Worm (Caenorhabditis elegans) whole organism, L4/young adult: ENCODE measurements around the gene H38K22.9.

Experiments used
- W03F9.2 ChIP-seq: fragments of 150-350 bp; optimal IDR thresholded peaks from 2 replicates; lab custom pipeline; 2014; ENCODE audit warnings: missing biosample characterization, missing genetic modification characterization
- dao-5 ChIP-seq: sonication (generic microtip); optimal IDR thresholded peaks from 2 replicates; lab custom pipeline; 2016; ENCODE audit warnings: missing genotype, missing genetic modification characterization, moderate library complexity, missing compliant biosample characterization
- him-1 ChIP-seq: sonication (generic microtip); optimal IDR thresholded peaks from 2 replicates; lab custom pipeline; 2016; ENCODE audit warnings: missing genotype, missing genetic modification reagents, missing genetic modification characterization, missing compliant biosample characterization

Gene H38K22.9

DNA sequence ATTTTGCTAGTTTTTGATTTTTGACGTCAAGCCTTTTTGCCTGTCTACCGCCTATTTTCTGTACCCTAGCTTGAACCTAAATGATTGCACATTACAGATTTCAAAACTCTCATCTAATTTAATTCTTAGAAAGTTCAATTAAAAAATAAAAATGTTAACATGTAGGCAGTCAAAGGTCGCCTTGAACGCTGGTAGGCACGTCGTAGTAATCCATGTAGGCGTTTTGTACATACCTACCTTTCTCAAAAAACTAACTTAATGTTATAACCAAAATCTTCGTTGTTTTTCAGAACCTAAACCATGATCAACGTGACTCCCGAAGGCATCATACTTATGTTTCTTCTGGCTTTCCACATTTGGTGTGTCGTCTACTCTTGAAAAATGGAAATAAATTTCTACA lies at the start of gene H38K22.9:
H38K22.9 (plus strand) TSS at position 301 of the 400 bp plus-strand sequence.
- no peak for TF ChIP-seq W03F9.2 (tag; lab: Kevin White, UChicago)
- no peak for TF ChIP-seq dao-5 (tag; lab: Kevin White, UChicago)
- TF ChIP-seq him-1 (tag; lab: Kevin White, UChicago) = no peak

DNA sequence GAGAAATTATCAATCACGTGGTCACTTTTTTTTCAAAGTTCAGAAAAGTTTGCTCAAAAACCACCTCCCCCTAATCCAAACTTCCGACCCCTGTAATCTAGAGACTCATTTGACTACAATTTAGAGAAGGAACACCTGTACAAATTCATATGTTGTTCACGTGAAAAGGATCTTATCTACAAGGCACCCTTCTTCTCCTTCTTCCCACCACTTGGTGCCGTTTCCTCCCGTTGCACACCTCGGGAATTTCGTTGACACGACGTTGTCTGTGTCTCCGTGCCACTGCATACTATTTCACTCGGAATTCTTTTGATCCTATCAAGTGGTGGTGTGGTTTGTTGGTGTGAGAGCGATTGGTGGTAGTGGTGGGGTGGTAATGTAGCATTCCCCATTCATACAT lies 49.4 kb upstream of the H38K22.9 start:
- no peak for TF ChIP-seq dao-5 (tag; lab: Kevin White, UChicago)
- TF ChIP-seq W03F9.2 (tag; lab: Kevin White, UChicago) = no peak
- TF ChIP-seq him-1 (tag; lab: Kevin White, UChicago) = no peak

DNA sequence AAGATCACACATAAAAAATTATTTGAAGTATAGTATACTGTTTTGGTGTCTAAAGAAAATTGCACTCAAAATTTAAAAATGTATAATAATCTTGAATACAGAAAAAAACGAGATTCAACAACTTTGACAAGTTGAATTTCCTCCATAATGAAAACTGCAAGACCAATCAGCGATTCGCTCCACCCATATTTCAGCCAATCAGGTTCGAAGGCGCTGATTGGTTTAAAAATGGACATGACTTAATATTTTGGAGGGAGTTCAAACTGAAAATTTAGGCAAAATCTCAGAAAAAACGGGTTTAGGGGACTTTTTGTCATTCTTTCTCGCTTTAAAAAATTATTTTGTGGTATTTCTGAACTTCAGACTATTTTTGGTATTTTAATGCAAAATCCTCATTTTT lies 48.3 kb upstream of the H38K22.9 start:
- TF ChIP-seq him-1 (tag; lab: Kevin White, UChicago) (no peak), dao-5 (tag; lab: Kevin White, UChicago) (no peak), W03F9.2 (tag; lab: Kevin White, UChicago) (no peak)

DNA sequence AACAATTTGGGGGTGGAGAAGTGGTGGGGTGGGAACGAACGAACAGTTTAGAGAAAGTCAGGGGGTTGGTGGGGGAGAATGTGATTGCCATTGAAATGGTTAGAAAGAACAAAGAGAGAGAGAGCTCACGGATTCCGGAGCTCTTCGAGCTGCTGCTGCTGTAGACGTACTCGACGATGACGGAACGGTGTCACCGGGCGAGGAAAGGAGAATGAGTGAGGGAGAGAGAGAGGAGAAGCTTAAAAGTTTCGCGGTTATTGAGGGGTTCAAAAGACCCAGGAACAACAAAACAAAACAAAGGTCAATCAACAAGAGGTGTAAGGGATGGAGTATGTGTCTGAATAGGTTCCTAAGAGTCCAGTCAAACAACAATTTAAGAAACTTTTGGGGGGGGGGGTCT lies 47.7 kb upstream of the H38K22.9 start:
- no peak for TF ChIP-seq him-1 (tag; lab: Kevin White, UChicago)
- no peak for TF ChIP-seq W03F9.2 (tag; lab: Kevin White, UChicago)
- no peak for TF ChIP-seq dao-5 (tag; lab: Kevin White, UChicago)

DNA sequence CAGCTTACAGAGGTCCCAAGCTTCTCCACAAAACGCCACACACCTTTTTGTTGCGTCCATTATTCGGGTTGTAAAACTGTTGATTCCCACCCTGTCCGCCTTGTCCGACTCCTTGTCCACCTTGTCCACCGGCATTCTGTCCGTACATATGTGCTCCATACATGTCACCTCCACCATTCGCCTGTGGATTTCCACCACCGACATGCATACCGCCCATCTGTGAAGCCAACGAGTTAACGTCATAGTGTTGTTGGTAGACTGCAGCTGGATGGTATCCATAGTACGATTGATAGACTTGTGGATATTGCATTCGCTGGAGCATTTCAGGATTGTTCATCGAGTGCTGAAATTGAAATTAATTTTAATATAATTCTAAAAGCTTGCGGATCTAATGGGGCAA lies 46.2 kb upstream of the H38K22.9 start:
- TF ChIP-seq him-1 (tag; lab: Kevin White, UChicago) (no peak), dao-5 (tag; lab: Kevin White, UChicago) (no peak), W03F9.2 (tag; lab: Kevin White, UChicago) (no peak)

DNA sequence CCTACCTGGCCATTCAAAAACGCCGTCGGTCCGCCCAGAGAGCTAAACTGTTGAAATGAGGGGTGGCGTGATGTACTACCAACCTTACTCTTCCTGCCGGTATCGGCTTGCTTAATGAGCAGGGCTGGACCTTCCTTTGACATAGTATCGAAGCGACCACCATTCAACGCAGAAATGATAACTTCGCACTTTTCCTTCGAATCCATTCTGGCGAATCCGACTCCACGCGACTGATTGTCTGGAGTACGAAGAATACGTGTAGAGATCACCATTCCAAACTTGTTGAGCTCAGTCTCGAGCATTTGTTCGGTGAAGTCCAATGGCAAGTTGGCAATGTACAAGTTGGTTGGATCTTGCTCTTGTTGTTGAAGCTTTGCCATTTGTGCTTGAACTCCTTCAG lies 45.8 kb upstream of the H38K22.9 start:
- no peak for TF ChIP-seq him-1 (tag; lab: Kevin White, UChicago)
- TF ChIP-seq W03F9.2 (tag; lab: Kevin White, UChicago) = no peak
- no peak for TF ChIP-seq dao-5 (tag; lab: Kevin White, UChicago)

DNA sequence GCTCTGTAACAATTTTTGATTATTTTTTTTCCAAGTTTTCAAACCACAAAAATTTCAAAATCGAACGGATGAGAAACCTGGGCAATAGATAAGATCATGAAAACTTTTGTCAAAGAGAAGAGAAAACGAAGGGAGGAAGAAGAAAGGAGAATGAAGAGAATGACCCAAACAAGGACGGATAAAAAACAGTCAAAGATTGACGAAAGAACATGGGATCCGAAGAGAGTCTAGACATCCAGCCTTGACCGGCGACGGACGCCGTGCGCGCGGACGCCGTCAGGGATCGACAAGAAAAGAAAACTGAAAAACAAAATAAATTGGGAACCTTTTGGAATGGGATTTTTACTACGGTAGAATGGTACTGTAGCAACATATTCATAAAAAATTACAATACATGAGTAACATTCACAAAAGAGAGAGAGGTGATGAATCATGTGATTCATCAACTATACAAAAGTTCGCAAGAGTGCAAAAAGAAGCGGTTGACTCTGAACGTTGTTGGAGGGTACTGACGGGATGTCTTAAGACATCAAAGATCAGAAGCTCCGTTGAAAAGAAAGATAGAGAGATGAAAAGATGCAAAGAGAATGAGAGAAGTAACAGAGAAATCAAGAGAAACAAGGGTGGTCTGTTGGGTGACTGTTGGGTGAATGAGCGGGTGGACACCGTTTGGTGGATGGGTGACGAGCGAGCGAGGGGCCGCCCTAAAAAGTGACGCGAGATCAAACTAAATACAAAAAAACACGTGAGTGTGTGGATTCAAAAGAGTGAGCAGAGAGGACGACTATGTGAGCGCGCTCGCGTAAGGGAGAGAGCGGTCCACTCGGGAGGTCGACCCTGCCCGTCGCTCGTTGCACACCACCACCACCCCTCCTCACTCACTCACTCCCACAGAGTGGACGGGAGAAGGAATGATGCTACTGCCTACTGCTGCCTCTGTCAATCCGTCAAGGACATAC lies 43.5 kb upstream of the H38K22.9 start, which contains the start of gene sup-26:
sup-26 (minus strand) TSS at position 10 of the 959 bp plus-strand sequence.
- TF ChIP-seq W03F9.2 (tag; lab: Kevin White, UChicago) = no peak
- TF ChIP-seq him-1 (tag; lab: Kevin White, UChicago) = no peak
- no peak for TF ChIP-seq dao-5 (tag; lab: Kevin White, UChicago)

DNA sequence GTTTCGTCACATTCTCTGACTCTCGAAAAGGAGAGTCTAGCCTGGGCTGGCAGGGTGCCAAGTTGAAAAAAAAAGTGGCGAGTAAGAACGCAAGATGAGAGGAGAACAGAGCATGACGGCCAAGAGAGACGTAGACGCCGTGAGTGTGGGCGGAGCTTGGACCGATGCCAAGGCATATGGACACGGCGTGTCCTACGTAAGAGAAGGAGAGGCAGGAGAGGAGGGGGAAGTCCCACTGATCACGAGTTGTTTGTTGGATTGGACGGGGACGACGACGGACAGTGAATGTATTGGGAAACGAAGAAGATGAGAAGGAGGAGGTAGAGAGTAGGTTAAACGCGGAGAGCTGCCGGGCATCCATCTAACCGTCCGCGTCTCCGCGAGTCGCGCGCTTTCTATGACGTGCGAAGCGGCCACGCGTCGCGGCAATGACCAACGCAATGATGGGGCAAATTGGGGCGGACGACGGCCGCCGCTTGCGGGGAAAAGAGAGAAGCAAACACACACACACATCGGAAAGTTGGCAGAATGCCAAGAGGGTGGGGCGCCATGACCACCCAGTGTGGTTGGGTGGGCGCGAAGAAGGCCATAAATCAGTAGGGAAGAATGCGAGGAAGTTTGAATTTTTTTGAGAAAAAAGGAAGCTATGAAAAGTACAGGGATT lies 41.9 kb upstream of the H38K22.9 start:
- peak; percentile 89 for TF ChIP-seq W03F9.2 (tag; lab: Kevin White, UChicago)
- TF ChIP-seq dao-5 (tag; lab: Kevin White, UChicago) = peak; percentile 89
- peak; percentile 97 for TF ChIP-seq him-1 (tag; lab: Kevin White, UChicago)

DNA sequence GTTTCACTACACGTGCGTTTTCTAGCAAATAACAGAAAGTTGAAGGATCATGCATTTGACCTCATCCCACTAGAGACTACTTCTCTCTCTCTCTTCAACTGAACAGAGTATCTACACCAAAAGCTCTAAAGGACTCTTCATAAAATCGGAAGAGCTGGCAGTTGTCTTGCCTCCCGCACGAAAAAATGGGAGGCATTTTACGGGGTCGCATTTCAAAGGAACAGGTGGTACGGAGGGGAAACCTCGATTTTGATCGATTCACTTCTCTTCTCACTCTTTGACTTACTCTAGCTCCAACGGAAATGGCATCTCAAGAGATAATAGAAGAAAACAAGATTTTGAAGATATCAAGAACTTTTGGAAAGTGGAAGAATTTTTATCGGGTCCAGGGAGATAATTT lies 40.8 kb upstream of the H38K22.9 start:
- no peak for TF ChIP-seq him-1 (tag; lab: Kevin White, UChicago)
- TF ChIP-seq W03F9.2 (tag; lab: Kevin White, UChicago) = no peak

DNA sequence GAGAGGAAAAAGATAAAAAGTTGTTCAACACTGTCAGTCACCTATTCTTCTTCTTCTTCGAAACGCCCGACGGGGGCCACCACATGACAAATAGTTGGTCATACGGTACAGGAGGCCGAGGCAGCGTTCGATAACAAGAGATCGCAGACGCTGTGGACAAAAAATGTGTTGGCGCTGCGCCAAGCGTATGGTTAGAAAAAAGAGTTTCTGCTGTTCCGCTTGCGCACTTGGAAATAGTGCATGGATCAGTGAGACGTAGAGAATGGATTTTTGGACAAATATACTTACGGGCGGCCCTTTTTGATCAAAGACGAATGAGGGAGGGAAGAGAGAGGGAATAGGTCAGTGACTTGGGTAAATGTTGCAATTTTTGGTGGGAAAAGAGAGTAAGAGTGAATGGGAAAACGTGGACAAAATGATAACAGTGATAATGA lies 39.2 kb upstream of the H38K22.9 start:
- TF ChIP-seq W03F9.2 (tag; lab: Kevin White, UChicago) (peak; percentile 50), him-1 (tag; lab: Kevin White, UChicago) (no peak)

DNA sequence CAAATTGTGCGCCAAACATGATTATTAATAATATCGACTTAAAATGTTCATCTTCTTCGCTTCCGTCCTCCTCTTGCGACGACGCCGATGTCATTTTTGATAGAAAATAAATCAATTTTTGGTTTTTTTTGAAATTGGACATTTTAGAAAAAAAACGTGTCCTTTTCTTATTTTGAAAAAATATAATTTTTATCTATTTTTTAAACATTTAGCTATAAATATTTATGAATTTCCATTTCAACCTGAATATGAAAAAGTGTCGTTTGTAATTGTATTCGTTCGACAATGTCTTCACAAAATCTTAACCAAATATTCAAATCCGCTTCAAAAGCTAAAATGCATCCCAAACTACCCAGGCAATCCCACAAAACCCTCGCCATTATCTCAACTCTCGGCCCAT lies 36.6 kb upstream of the H38K22.9 start, which contains the start of gene R10E4.3:
R10E4.3 (minus strand) TSS at position 101 of the 400 bp plus-strand sequence.
- TF ChIP-seq him-1 (tag; lab: Kevin White, UChicago) (no peak), W03F9.2 (tag; lab: Kevin White, UChicago) (no peak), dao-5 (tag; lab: Kevin White, UChicago) (no peak)

DNA sequence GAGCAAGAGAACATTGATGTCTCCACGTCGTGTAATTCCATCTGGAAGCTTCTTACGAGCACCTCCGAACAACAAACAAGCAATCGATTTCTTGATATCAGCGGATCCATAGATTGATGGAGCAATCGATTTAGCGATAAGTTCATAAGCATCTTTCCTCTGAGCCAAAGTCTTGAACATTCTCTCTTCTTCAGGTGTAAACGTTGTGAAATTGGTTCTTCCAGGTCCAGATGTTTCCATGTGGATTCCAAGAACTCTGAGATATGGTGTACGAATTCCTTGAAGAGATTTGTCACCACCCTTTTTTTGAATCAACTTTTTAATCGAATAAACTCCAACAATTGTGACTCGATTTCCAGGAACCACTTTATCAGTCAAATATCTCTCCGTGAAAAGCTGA lies 34.0 kb upstream of the H38K22.9 start:
- TF ChIP-seq W03F9.2 (tag; lab: Kevin White, UChicago) (no peak), dao-5 (tag; lab: Kevin White, UChicago) (no peak), him-1 (tag; lab: Kevin White, UChicago) (no peak)

DNA sequence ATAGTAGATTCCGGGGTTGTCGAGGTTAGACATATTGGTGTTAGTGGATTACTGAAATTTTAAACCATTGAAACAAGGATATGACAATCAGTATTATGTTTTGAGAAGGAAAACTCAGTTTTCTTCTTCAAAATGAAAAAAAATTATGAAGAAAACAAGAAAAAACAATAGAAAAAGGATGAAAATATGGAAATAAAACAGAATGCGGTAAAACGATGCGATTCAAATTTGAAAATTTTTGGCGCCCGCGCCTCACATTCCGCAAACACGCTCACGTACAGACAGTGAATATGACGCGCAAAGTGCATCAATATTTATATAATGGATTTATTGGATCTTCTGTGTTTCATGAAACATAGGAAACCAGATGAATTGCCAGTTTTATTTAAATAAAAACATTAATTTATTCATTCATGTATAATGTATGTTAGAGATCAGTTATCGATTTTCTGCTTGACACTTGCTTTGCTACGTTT lies 32.7 kb upstream of the H38K22.9 start, which contains the start of gene mcm-5:
mcm-5 (minus strand) TSS at position 51 of the 476 bp plus-strand sequence.
- TF ChIP-seq W03F9.2 (tag; lab: Kevin White, UChicago) (peak; percentile 69), him-1 (tag; lab: Kevin White, UChicago) (no peak)
